Fruit fly (Drosophila melanogaster) whole organism, pupa: ENCODE data around the gene CG9837.
A peak's percentile ranks its signal among the peaks of the same experiment; 100 is the strongest.

Experiments
- CG10348 ChIP-seq: fragments of 200-800 bp; sonication (Bioruptor generic); IDR thresholded peaks from 2 replicates; pipeline ENCODE4 v1.3.6; 2022; ENCODE audit warnings: missing biosample characterization, missing genetic modification characterization
- CG12605 ChIP-seq: fragments of 200-800 bp; sonication (Bioruptor generic); IDR thresholded peaks from 2 replicates; pipeline ENCODE4 v1.3.6; 2022; ENCODE audit warnings: missing biosample characterization, missing genetic modification characterization
- CG13204 ChIP-seq: fragments of 200-800 bp; sonication (Bioruptor generic); optimal IDR thresholded peaks from 2 replicates; lab custom pipeline; 2018; ENCODE audit warnings: missing biosample characterization, mild to moderate bottlenecking, missing genetic modification characterization, moderate library complexity
- CG14655 ChIP-seq: fragments of 200-800 bp; sonication (Bioruptor generic); optimal IDR thresholded peaks from 3 replicates; lab custom pipeline; 2017; ENCODE audit warnings: mild to moderate bottlenecking, missing biosample characterization, missing genetic modification reagents, missing genetic modification characterization
- CG15710 ChIP-seq: fragments of 200-800 bp; sonication (Bioruptor generic); optimal IDR thresholded peaks from 2 replicates; lab custom pipeline; 2018; ENCODE audit warnings: missing biosample characterization, mild to moderate bottlenecking, missing genetic modification characterization, moderate library complexity
- CG17806 ChIP-seq: fragments of 200-800 bp; sonication (Bioruptor generic); optimal IDR thresholded peaks from 2 replicates; lab custom pipeline; 2018; ENCODE audit warnings: missing biosample characterization, mild to moderate bottlenecking, missing genetic modification characterization, moderate library complexity
- CG32121 ChIP-seq: fragments of 200-800 bp; sonication (Bioruptor generic); IDR thresholded peaks from 2 replicates; pipeline ENCODE4 v1.3.6; 2022; ENCODE audit warnings: missing biosample characterization, missing genetic modification characterization
- CG34367 ChIP-seq: fragments of 200-800 bp; sonication (Bioruptor generic); optimal IDR thresholded peaks from 2 replicates; lab custom pipeline; 2018; ENCODE audit warnings: missing biosample characterization, mild to moderate bottlenecking, missing genetic modification characterization
- CG4496 ChIP-seq: fragments of 200-800 bp; sonication (Bioruptor generic); IDR thresholded peaks from 3 replicates; pipeline ENCODE4 v1.3.6; 2022; ENCODE audit warnings: missing biosample characterization, missing genetic modification characterization
- CG8159 ChIP-seq: fragments of 200-800 bp; sonication (Bioruptor generic); optimal IDR thresholded peaks from 3 replicates; lab custom pipeline; 2018; ENCODE audit warnings: missing biosample characterization, mild to moderate bottlenecking, missing genetic modification characterization, moderate library complexity
- CG8301 ChIP-seq: fragments of 200-800 bp; sonication (Bioruptor generic); optimal IDR thresholded peaks from 2 replicates; lab custom pipeline; 2018; ENCODE audit warnings: missing biosample characterization, mild to moderate bottlenecking, missing genetic modification characterization
- CG9948 ChIP-seq: fragments of 200-800 bp; sonication (Bioruptor generic); optimal IDR thresholded peaks from 2 replicates; lab custom pipeline; 2018; ENCODE audit warnings: missing biosample characterization, mild to moderate bottlenecking, missing genetic modification characterization, moderate library complexity
- D1 ChIP-seq: fragments of 200-800 bp; sonication (Bioruptor generic); optimal IDR thresholded peaks from 2 replicates; lab custom pipeline; 2018; ENCODE audit warnings: missing biosample characterization, mild to moderate bottlenecking, missing genetic modification characterization, moderate library complexity
- EcR ChIP-seq: fragments of 200-800 bp; sonication (Bioruptor generic); optimal IDR thresholded peaks from 3 replicates; lab custom pipeline; 2019; ENCODE audit warnings: missing biosample characterization, missing genetic modification characterization, mild to moderate bottlenecking, moderate library complexity, missing genetic modification reagents
- Ets98B ChIP-seq: fragments of 200-800 bp; sonication (Bioruptor generic); IDR thresholded peaks from 2 replicates; pipeline ENCODE4 v1.3.6; 2022; ENCODE audit warnings: missing biosample characterization, missing genetic modification characterization
- Pif1A ChIP-seq: fragments of 200-800 bp; sonication (Bioruptor generic); optimal IDR thresholded peaks from 3 replicates; lab custom pipeline; 2016; ENCODE audit warnings: missing biosample characterization, missing genetic modification characterization
- Pif1B ChIP-seq: fragments of 200-800 bp; sonication (Bioruptor generic); optimal IDR thresholded peaks from 3 replicates; lab custom pipeline; 2016; ENCODE audit warnings: missing biosample characterization, missing genetic modification characterization
- Snoo ChIP-seq: fragments of 200-800 bp; sonication (Bioruptor generic); optimal IDR thresholded peaks from 3 replicates; lab custom pipeline; 2017; ENCODE audit warnings: missing biosample characterization, mild to moderate bottlenecking, missing genetic modification characterization, inconsistent platforms
- fd96Ca ChIP-seq: fragments of 200-800 bp; sonication (Bioruptor generic); IDR thresholded peaks from 3 replicates; pipeline ENCODE4 v1.3.6; 2022; ENCODE audit warnings: missing biosample characterization, missing genetic modification characterization
- gl ChIP-seq: fragments of 200-800 bp; sonication (Bioruptor generic); optimal IDR thresholded peaks from 2 replicates; lab custom pipeline; 2018; ENCODE audit warnings: missing biosample characterization, mild to moderate bottlenecking, missing genetic modification characterization
- rn ChIP-seq: fragments of 200-800 bp; sonication (Bioruptor generic); IDR thresholded peaks from 2 replicates; pipeline ENCODE4 v1.3.6; 2022; ENCODE audit warnings: missing biosample characterization, missing genetic modification characterization

The CG9837 gene

DNA sequence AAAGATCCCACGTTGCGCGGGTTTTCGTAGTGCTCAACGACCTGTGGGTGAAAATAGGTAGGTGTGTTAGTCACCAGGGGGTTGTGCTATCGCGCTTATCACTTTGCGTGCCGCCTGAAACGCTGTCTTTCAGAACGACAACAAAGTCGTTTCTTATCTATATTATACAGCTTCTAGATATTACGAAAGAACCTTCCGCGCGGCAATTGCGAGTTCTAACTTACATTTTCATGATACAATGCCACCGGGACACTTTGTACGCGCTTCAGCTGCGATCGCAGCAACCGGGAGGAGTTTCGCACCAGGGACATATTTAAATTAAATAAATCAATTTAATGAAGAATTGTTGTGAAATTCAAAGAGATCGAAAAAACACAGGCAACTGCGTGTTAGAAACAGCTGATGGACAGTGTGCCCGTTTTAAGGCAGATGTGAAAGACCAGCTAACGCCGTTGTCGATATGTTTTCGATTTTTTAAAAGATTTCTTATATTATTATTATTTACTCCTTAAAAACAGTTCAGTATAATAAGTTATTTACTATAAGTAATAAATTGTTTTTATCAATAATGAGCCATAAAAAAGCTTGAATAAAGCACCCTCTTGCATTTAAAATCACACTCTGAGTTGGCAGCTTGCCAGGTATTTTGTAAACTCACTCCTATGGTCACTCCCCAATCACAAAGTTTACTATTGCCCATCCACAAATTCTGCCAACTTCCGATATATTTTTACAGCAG, 10.6 kb upstream of the CG9837 start, which contains the start of the genes IscU and CG8379:
IscU (minus strand) TSS at position 417 of the 739 bp plus-strand sequence.
CG8379 (plus strand) TSS at position 651 of the 739 bp plus-strand sequence.
- no peak for TF ChIP-seq D1 (tag; lab: Kevin White, UChicago)
- TF ChIP-seq, all 21 proteins: peak for 0

DNA sequence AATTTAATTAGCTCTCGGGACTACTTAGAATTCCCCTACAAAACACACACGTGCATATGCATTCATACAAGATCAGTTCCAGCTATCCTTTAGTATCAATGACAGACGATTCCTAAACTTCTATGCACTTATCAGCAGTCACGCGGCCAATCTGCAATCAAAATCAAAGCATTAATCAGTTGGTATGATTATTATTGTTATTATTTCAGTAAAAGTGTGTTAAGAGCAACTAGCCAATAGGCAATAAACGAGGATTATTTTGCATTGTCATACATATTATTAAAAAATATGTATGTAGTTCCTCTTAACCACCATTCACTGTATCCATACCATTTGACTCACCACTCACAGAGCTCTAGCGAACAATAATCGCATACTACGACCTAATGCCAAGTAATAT, 9.5 kb upstream of the CG9837 start:
- TF ChIP-seq Pif1A, result no peak
- no peak for TF ChIP-seq CG9948
- TF ChIP-seq CG12605 (GFP tag; lab: Robert Waterston, UW), result no peak
- TF ChIP-seq CG13204 (GFP tag; lab: Kevin White, UChicago), result no peak
- no peak for TF ChIP-seq CG14655 (GFP tag; lab: Kevin White, UChicago)
- TF ChIP-seq CG15710, result no peak
- TF ChIP-seq D1 (tag; lab: Kevin White, UChicago), result no peak
- TF ChIP-seq Pif1B (GFP tag; lab: Kevin White, UChicago), result no peak
- TF ChIP-seq CG10348 (GFP tag; lab: Robert Waterston, UW), result no peak
- no peak for TF ChIP-seq CG32121
- no peak for TF ChIP-seq EcR (GFP tag; lab: Kevin White, UChicago)
- no peak for TF ChIP-seq CG8301
- TF ChIP-seq Snoo (tag; lab: Kevin White, UChicago), result no peak
- TF ChIP-seq, all 21 proteins: peak for 0

- TF ChIP-seq CG14655 (GFP tag; lab: Kevin White, UChicago) (no peak), EcR (GFP tag; lab: Kevin White, UChicago) (peak; percentile 51)
Measured at dm6 chr3R:8821623-8822022, 8.2 kb upstream of the CG9837 start, which contains the start of gene CG8369. CG8369 (plus strand) TSS chr3R:8822008.

DNA sequence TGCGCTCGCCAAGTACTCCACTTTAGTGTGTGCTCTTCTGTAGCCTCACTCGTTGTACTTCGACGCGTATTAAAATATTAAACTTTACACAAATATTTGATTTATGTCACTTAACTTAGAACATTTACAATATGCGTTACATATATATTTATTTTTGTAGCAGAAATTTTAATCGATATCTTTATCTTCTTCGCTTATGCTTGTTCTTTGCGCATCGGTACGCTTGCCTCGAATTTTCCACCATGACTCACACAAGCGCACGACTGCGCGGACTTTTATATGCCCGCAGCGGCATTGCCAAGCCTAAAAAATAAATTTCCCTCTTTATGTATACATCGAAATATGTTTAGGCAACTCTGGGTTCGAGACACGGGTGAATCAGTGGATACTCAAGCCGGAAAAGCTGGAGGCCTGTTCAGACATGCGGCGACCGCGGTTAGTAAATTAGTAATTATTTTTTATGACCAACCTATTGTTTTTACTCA, 7.1 kb upstream of the CG9837 start, which contains the start of gene aqz:
aqz (minus strand) TSS at position 255 of the 485 bp plus-strand sequence.
- TF ChIP-seq CG12605 (GFP tag; lab: Robert Waterston, UW) (peak; percentile 63), Pif1A (peak; percentile 32), D1 (tag; lab: Kevin White, UChicago) (peak; percentile 48), CG34367 (peak; percentile 36), EcR (GFP tag; lab: Kevin White, UChicago) (peak; percentile 9), CG8159 (tag; lab: Kevin White, UChicago) (no peak), CG32121 (peak; percentile 26; the same call in 1 of the 2 replicates), CG17806 (tag; lab: Kevin White, UChicago) (peak; percentile 2), Snoo (tag; lab: Kevin White, UChicago) (peak; percentile 12), CG8301 (peak; percentile 2), CG4496 (peak; percentile 68), CG10348 (GFP tag; lab: Robert Waterston, UW) (no peak), CG15710 (no peak), Ets98B (GFP tag; lab: Robert Waterston, UW) (peak; percentile 52; the same call in 1 of the 2 replicates), rn (GFP tag; lab: Robert Waterston, UW) (no peak), CG13204 (GFP tag; lab: Kevin White, UChicago) (no peak), Pif1B (GFP tag; lab: Kevin White, UChicago) (peak; percentile 10)

- TF ChIP-seq CG13204 (GFP tag; lab: Kevin White, UChicago) (no peak), CG10348 (GFP tag; lab: Robert Waterston, UW) (no peak), EcR (GFP tag; lab: Kevin White, UChicago) (peak; percentile 30), CG9948 (no peak), Pif1A (no peak), CG32121 (no peak), CG8159 (tag; lab: Kevin White, UChicago) (no peak), D1 (tag; lab: Kevin White, UChicago) (no peak), CG4496 (no peak), CG12605 (GFP tag; lab: Robert Waterston, UW) (no peak), Ets98B (GFP tag; lab: Robert Waterston, UW) (peak; percentile 7; the same call in 1 of the 2 replicates), CG15710 (no peak), fd96Ca (GFP tag; lab: Robert Waterston, UW) (peak; percentile 42; the same call in 1 of the 3 replicates), CG34367 (no peak), gl (tag; lab: Kevin White, UChicago) (peak; percentile 33), CG17806 (tag; lab: Kevin White, UChicago) (no peak)
Measured at dm6 chr3R:8819551-8820057, 6.2 kb upstream of the CG9837 start.

- TF ChIP-seq CG12605 (GFP tag; lab: Robert Waterston, UW) (no peak), CG4496 (no peak)
Measured at dm6 chr3R:8818239-8818638, 4.9 kb upstream of the CG9837 start.

DNA sequence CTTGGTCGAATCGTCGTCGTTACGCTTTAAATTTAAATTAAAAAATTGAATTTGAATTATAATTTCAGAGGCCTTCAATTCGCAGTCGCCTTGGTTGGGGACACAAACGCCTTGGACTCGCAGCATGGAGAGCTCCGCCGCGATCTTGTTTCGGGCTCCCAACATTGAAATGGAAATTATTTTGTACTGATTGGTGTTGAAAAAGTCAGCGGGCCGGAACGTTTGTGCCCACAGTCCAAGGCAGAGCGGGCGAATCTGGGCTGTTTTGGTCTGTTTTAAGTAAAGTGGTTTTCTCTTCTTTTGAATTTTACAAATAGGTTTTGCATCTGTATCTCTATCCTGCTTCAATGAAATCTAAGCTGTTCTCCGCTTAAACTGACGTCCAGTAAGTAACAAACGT, 1.7 kb upstream of the CG9837 start:
- no peak for TF ChIP-seq fd96Ca (GFP tag; lab: Robert Waterston, UW)
- no peak for TF ChIP-seq CG8159 (tag; lab: Kevin White, UChicago)
- TF ChIP-seq CG17806 (tag; lab: Kevin White, UChicago), result no peak
- TF ChIP-seq EcR (GFP tag; lab: Kevin White, UChicago), result no peak
- TF ChIP-seq CG9948, result no peak
- no peak for TF ChIP-seq CG34367
- TF ChIP-seq Snoo (tag; lab: Kevin White, UChicago), result no peak
- TF ChIP-seq Pif1B (GFP tag; lab: Kevin White, UChicago), result no peak
- no peak for TF ChIP-seq rn (GFP tag; lab: Robert Waterston, UW)
- TF ChIP-seq CG8301, result no peak
- TF ChIP-seq CG10348 (GFP tag; lab: Robert Waterston, UW), result no peak
- no peak for TF ChIP-seq CG12605 (GFP tag; lab: Robert Waterston, UW)
- TF ChIP-seq Ets98B (GFP tag; lab: Robert Waterston, UW), result no peak
- TF ChIP-seq, all 21 proteins: peak for 0
